Worm (Caenorhabditis elegans) whole organism, midembryonic: Measurements from ENCODE around the gene trpa-1.

Experiments
- T22C8.4 ChIP-seq: fragments of 200-800 bp; sonication (Bioruptor generic); IDR thresholded peaks from 2 replicates; pipeline ENCODE4 v1.3.6; 2022; ENCODE audit warnings: missing genetic modification characterization, missing compliant biosample characterization
- cog-1 ChIP-seq: sonication (generic microtip); optimal IDR thresholded peaks from 2 replicates; lab custom pipeline; 2016; ENCODE audit warnings: missing genetic modification characterization, missing compliant biosample characterization
- flt-1 ChIP-seq: fragments of 200-800 bp; sonication (Bioruptor generic); IDR thresholded peaks from 2 replicates; pipeline ENCODE4 v1.3.6; 2022; ENCODE audit warnings: missing genetic modification characterization, missing compliant biosample characterization
- klf-2 ChIP-seq: fragments of 200-800 bp; sonication (Bioruptor generic); conservative IDR thresholded peaks from 2 replicates; pipeline ENCODE4 v1.3.6; 2022; ENCODE audit warnings: missing genetic modification reagents, missing genetic modification characterization, missing compliant biosample characterization
- med-1 ChIP-seq: sonication (generic microtip); optimal IDR thresholded peaks from 2 replicates; lab custom pipeline; 2017; ENCODE audit warnings: missing genetic modification characterization, mild to moderate bottlenecking, missing compliant biosample characterization, antibody characterized with exemption, missing genetic modification reagents; ENCODE audit not compliant: insufficient read depth
- ref-1 ChIP-seq: fragments of 200-800 bp; sonication (Bioruptor generic); conservative IDR thresholded peaks from 2 replicates; pipeline ENCODE4 v1.3.6; 2022; ENCODE audit warnings: missing genetic modification reagents, missing genetic modification characterization, missing compliant biosample characterization
- tab-1 ChIP-seq: fragments of 200-800 bp; sonication (Bioruptor generic); IDR thresholded peaks from 2 replicates; pipeline ENCODE4 v1.3.6; 2022; ENCODE audit warnings: missing genetic modification characterization, missing compliant biosample characterization
- ztf-23 ChIP-seq: fragments of 200-800 bp; sonication (Bioruptor generic); IDR thresholded peaks from 2 replicates; pipeline ENCODE4 v1.3.6; 2022; ENCODE audit warnings: missing genetic modification reagents, missing genetic modification characterization, missing compliant biosample characterization
- ztf-29 ChIP-seq: fragments of 200-800 bp; sonication (Bioruptor generic); IDR thresholded peaks from 2 replicates; pipeline ENCODE4 v1.3.6; 2022; ENCODE audit warnings: missing genetic modification reagents, missing genetic modification characterization, missing compliant biosample characterization

The trpa-1 gene

ce11 chrIV:11893336-11893735 is 29.0 kb downstream of the trpa-1 start:
- no peak for TF ChIP-seq klf-2 (GFP tag; lab: Robert Waterston, UW)
- TF ChIP-seq flt-1 (GFP tag; lab: Robert Waterston, UW), result no peak
- TF ChIP-seq ztf-23 (GFP tag; lab: Robert Waterston, UW), result no peak
- TF ChIP-seq ref-1, result no peak
- no peak for TF ChIP-seq med-1 (GFP tag; lab: Kevin White, UChicago)
- TF ChIP-seq tab-1 (GFP tag; lab: Robert Waterston, UW), result no peak
- no peak for TF ChIP-seq ztf-29 (GFP tag; lab: Robert Waterston, UW)
- no peak for TF ChIP-seq cog-1 (tag; lab: Kevin White, UChicago)
- TF ChIP-seq T22C8.4 (GFP tag; lab: Robert Waterston, UW), result no peak

DNA sequence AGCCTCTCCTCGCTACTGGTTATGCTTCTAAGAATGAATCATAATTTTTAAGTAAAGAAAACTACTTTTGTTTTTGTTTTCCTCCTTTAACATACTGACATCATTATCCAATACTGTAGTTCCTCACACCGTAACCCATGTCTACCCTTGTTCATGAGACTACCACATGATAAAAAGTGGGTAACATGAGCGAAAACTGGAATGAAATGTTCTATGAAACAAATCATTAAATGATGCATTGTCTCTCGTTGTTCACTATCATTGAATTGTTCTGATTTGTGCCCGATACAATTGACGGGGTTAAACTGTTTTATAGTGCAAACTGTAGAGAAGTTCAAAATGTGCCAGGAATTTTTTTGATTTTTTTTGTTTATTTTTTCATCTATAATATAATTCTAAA is 33.4 kb downstream of the trpa-1 start:
- no peak for TF ChIP-seq ref-1
- no peak for TF ChIP-seq T22C8.4 (GFP tag; lab: Robert Waterston, UW)
- TF ChIP-seq klf-2 (GFP tag; lab: Robert Waterston, UW), result no peak
- TF ChIP-seq cog-1 (tag; lab: Kevin White, UChicago), result no peak
- TF ChIP-seq flt-1 (GFP tag; lab: Robert Waterston, UW), result no peak
- TF ChIP-seq tab-1 (GFP tag; lab: Robert Waterston, UW), result no peak
- no peak for TF ChIP-seq med-1 (GFP tag; lab: Kevin White, UChicago)
- TF ChIP-seq ztf-23 (GFP tag; lab: Robert Waterston, UW), result no peak
- no peak for TF ChIP-seq ztf-29 (GFP tag; lab: Robert Waterston, UW)

DNA sequence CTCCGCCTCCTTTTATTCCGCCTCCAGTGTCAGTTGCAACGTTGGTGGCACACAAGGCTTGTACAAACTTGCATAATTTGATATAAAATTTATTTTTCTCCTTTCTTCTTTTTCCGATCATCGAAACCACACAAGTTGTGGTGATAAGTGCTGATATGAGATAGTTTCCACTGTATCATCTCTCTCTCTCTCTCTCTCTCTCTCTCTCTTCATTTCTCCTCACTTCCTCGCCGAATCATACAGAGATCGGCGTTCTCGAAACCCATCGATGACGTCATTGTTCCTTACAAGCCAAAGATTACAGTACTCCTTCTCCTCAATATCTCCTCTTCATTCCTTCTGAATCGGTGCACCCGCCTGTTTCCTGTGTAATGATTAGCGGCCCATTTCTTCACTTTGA is 35.0 kb downstream of the trpa-1 start, which contains the start of gene nhr-43:
Gene nhr-43 (plus strand): TSS at position 233 of the 400 bp plus-strand sequence.
- TF ChIP-seq ztf-29 (GFP tag; lab: Robert Waterston, UW) (no peak), ref-1 (no peak), T22C8.4 (GFP tag; lab: Robert Waterston, UW) (no peak), ztf-23 (GFP tag; lab: Robert Waterston, UW) (no peak), klf-2 (GFP tag; lab: Robert Waterston, UW) (no peak)

DNA sequence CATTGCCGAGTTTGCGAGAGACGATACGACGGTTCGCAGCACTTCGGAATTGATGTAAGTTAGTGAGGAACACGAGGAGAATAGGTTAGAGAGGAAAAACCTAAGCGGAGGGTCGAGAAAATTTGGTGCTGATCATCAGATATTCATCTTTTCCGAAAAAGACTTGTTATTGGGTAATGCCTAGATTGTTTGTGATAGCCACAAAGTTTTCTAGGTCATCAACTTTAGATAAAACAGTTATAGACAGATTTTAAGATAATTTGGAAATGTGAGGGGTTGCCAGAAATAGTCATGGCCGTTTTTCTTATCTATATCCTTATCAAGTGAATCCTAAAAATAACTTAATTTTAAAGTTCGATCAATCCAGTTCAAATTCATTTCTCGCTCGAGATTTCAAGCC is 36.1 kb downstream of the trpa-1 start:
- TF ChIP-seq klf-2 (GFP tag; lab: Robert Waterston, UW), result no peak
- TF ChIP-seq ztf-23 (GFP tag; lab: Robert Waterston, UW), result no peak
- TF ChIP-seq tab-1 (GFP tag; lab: Robert Waterston, UW), result no peak
- TF ChIP-seq T22C8.4 (GFP tag; lab: Robert Waterston, UW), result no peak
- no peak for TF ChIP-seq cog-1 (tag; lab: Kevin White, UChicago)
- TF ChIP-seq med-1 (GFP tag; lab: Kevin White, UChicago), result no peak
- no peak for TF ChIP-seq ztf-29 (GFP tag; lab: Robert Waterston, UW)
- TF ChIP-seq ref-1, result no peak
- TF ChIP-seq flt-1 (GFP tag; lab: Robert Waterston, UW), result no peak

DNA sequence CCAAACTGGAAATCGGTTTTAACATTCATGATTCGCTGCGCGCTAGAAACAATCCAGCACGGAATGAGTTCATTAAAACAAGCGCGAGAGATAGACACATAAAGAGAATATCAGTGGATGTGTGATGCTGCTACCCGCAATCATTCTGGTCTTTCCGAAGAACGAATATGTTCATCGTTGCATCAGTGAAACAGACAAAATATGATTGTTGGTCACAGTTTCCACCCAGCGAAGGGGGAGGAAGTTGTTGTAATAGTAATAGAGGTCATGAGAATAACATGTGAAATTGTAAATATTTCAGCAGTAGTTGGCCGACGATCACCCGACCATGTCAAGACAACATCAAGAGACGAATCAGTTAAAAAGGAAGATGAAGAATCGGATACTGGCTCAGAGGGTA is 36.9 kb downstream of the trpa-1 start:
- TF ChIP-seq tab-1 (GFP tag; lab: Robert Waterston, UW), result no peak
- TF ChIP-seq ztf-29 (GFP tag; lab: Robert Waterston, UW), result no peak
- TF ChIP-seq med-1 (GFP tag; lab: Kevin White, UChicago), result no peak
- TF ChIP-seq ztf-23 (GFP tag; lab: Robert Waterston, UW), result no peak
- no peak for TF ChIP-seq T22C8.4 (GFP tag; lab: Robert Waterston, UW)
- TF ChIP-seq klf-2 (GFP tag; lab: Robert Waterston, UW), result no peak
- TF ChIP-seq flt-1 (GFP tag; lab: Robert Waterston, UW), result no peak
- TF ChIP-seq ref-1, result no peak
- no peak for TF ChIP-seq cog-1 (tag; lab: Kevin White, UChicago)

ce11 chrIV:11902832-11903231 is 38.5 kb downstream of the trpa-1 start:
- no peak for TF ChIP-seq flt-1 (GFP tag; lab: Robert Waterston, UW)
- TF ChIP-seq klf-2 (GFP tag; lab: Robert Waterston, UW), result no peak
- TF ChIP-seq ztf-29 (GFP tag; lab: Robert Waterston, UW), result no peak
- TF ChIP-seq cog-1 (tag; lab: Kevin White, UChicago), result no peak
- no peak for TF ChIP-seq med-1 (GFP tag; lab: Kevin White, UChicago)
- TF ChIP-seq ztf-23 (GFP tag; lab: Robert Waterston, UW), result no peak
- TF ChIP-seq ref-1, result no peak
- TF ChIP-seq T22C8.4 (GFP tag; lab: Robert Waterston, UW), result no peak
- no peak for TF ChIP-seq tab-1 (GFP tag; lab: Robert Waterston, UW)

- no peak for TF ChIP-seq med-1 (GFP tag; lab: Kevin White, UChicago)
- no peak for TF ChIP-seq ztf-23 (GFP tag; lab: Robert Waterston, UW)
- TF ChIP-seq ztf-29 (GFP tag; lab: Robert Waterston, UW), result no peak
- no peak for TF ChIP-seq klf-2 (GFP tag; lab: Robert Waterston, UW)
- no peak for TF ChIP-seq cog-1 (tag; lab: Kevin White, UChicago)
- TF ChIP-seq flt-1 (GFP tag; lab: Robert Waterston, UW), result no peak
- no peak for TF ChIP-seq tab-1 (GFP tag; lab: Robert Waterston, UW)
- no peak for TF ChIP-seq ref-1
- no peak for TF ChIP-seq T22C8.4 (GFP tag; lab: Robert Waterston, UW)
These were observed 39.4 kb downstream of the trpa-1 start for ce11 chrIV:11903676-11904075.

DNA sequence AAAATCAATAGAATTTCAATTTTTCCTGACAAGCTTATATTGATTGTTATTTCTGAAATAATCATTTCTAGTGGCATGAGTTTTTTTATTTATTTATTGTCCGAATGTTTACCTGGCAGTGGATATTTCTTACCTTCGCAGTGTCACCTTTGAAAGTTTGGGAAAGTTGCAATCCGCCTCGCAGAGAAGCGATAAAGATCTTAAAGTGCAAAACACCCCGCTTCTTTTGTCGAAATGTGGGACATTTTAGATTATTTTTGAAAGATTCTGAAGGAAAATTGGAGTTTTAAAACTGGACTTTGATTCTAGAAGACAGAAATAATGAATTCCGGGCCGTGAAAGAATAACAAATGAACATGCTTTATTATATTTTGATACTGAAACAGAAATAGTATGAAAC is 44.4 kb downstream of the trpa-1 start:
- TF ChIP-seq ref-1 (no peak), tab-1 (GFP tag; lab: Robert Waterston, UW) (no peak), T22C8.4 (GFP tag; lab: Robert Waterston, UW) (no peak)

- TF ChIP-seq cog-1 (tag; lab: Kevin White, UChicago) (no peak), klf-2 (GFP tag; lab: Robert Waterston, UW) (no peak), T22C8.4 (GFP tag; lab: Robert Waterston, UW) (no peak), ztf-23 (GFP tag; lab: Robert Waterston, UW) (no peak)
These were observed 47.4 kb downstream of the trpa-1 start, which contains the start of gene VZK822L.2 for ce11 chrIV:11911723-11912122. Gene VZK822L.2, plus strand, starts transcription at chrIV:11912023.
